Fruit fly (Drosophila melanogaster): ENCODE measurements around the gene Dim1.

Gene Dim1

dm6 chr2L:4371516-4372136, 31.4 kb upstream of the Dim1 start (continued):
- TF ChIP-seq CG31365 (tag; optimal IDR thresholded peaks at IDR 0.05) (peak; percentile 19), lola (GFP tag; optimal IDR thresholded peaks at IDR 0.05) (peak in 1 of 3 experiments; percentile 88), CG8281 (tag; optimal IDR thresholded peaks at IDR 0.05) (peak; percentile 4), D19A (tag; optimal IDR thresholded peaks at IDR 0.05) (peak; percentile 82), run (tag; optimal IDR thresholded peaks at IDR 0.05) (peak; percentile 47), CG31441 (GFP tag; IDR thresholded peaks at IDR 0.05) (peak; percentile 88), kay (GFP tag; optimal IDR thresholded peaks at IDR 0.05) (peak; percentile 6), bcd (GFP tag; optimal IDR thresholded peaks at IDR 0.05) (peak; percentile 35), CG15011 (GFP tag; optimal IDR thresholded peaks at IDR 0.05) (peak; percentile 24), Asciz (GFP tag; optimal IDR thresholded peaks at IDR 0.05) (peak; percentile 7), Scr (GFP tag; IDR thresholded peaks at IDR 0.05; ENCODE audit: partially characterized antibody) (0 out of 2 replicates have a peak, but pooled peaks have one; percentile 15), CG8290 (GFP tag; optimal IDR thresholded peaks at IDR 0.05) (peak; percentile 28), CG8290 (tag; optimal IDR thresholded peaks at IDR 0.05) (peak; percentile 11 to 57), CG30020 (tag; optimal IDR thresholded peaks at IDR 0.05) (peak; percentile 45), gem (tag; optimal IDR thresholded peaks at IDR 0.05) (peak; percentile 88), chinmo (GFP tag; IDR thresholded peaks at IDR 0.05; ENCODE audit: partially characterized antibody) (peak; percentile 99), CG34422 (GFP tag; IDR thresholded peaks at IDR 0.05) (peak; percentile 47; the same call in 2 of the 3 replicates), Kr (GFP tag; optimal IDR thresholded peaks at IDR 0.05) (peak; percentile 80), CG10543 (GFP tag; optimal IDR thresholded peaks at IDR 0.05) (peak; percentile 22), Sox100B (GFP tag; optimal IDR thresholded peaks at IDR 0.05) (peak; percentile 73), HLHmδ (GFP tag; optimal IDR thresholded peaks at IDR 0.05) (peak; percentile 90), sc (optimal IDR thresholded peaks at IDR 0.05) (no peak), sc (GFP tag; optimal IDR thresholded peaks at IDR 0.05) (peak; percentile 64), CG10321 (GFP tag; IDR thresholded peaks at IDR 0.05) (peak; percentile 81), wek (GFP tag; optimal IDR thresholded peaks at IDR 0.05) (peak; percentile 10), CG17361 (GFP tag; IDR thresholded peaks at IDR 0.05) (peak; percentile 87; the same call in 2 of the 3 replicates), Deaf1 (tag; optimal IDR thresholded peaks at IDR 0.05) (peak; percentile 46), CG15696 (tag; optimal IDR thresholded peaks at IDR 0.05) (peak; percentile 92), Jarid2 (GFP tag; optimal IDR thresholded peaks at IDR 0.05) (peak; percentile 85), CG12219 (GFP tag; optimal IDR thresholded peaks at IDR 0.05) (peak; percentile 38), pho (GFP tag; optimal IDR thresholded peaks at IDR 0.05) (no peak), zen (tag; optimal IDR thresholded peaks at IDR 0.05) (peak; percentile 70), GATAe (GFP tag; conservative IDR thresholded peaks at IDR 0.05) (no peak), bsh (GFP tag; optimal IDR thresholded peaks at IDR 0.05) (peak; percentile 14 to 72), gcm2 (GFP tag; optimal IDR thresholded peaks at IDR 0.05) (no peak), sisA (GFP tag; IDR thresholded peaks at IDR 0.05) (peak; percentile 31; the same call in 1 of the 2 replicates), salm (tag; optimal IDR thresholded peaks at IDR 0.05) (peak; percentile 62), Dek (tag; optimal IDR thresholded peaks at IDR 0.05) (no peak), Elba2 (GFP tag; optimal IDR thresholded peaks at IDR 0.05) (peak; percentile 60), Hmr (GFP tag; optimal IDR thresholded peaks at IDR 0.05) (peak; percentile 22), h (optimal IDR thresholded peaks at IDR 0.05) (no peak), Lhr (GFP tag; optimal IDR thresholded peaks at IDR 0.05) (peak; percentile 53), tio (GFP tag; optimal IDR thresholded peaks at IDR 0.05) (peak; percentile 57), E2f1 (GFP tag; IDR thresholded peaks at IDR 0.05) (no peak; the same call in 1 of the 2 replicates), CG42726 (GFP tag; IDR thresholded peaks at IDR 0.05; ENCODE audit: partially characterized antibody) (0 out of 2 replicates have a peak, but pooled peaks have one; percentile 41), CG4360 (GFP tag; IDR thresholded peaks at IDR 0.05) (peak; percentile 31; the same call in 1 of the 2 replicates), CG2875 (GFP tag; optimal IDR thresholded peaks at IDR 0.05) (peak; percentile 65), CG8359 (GFP tag; optimal IDR thresholded peaks at IDR 0.05; ENCODE audit: borderline replicate concordance) (peak; percentile 64), CG10654 (GFP tag; optimal IDR thresholded peaks at IDR 0.05) (peak; percentile 24)

All from whole organism, embryonic.